Worm (Caenorhabditis elegans) whole organism, young adult: Measurements from ENCODE around the gene ref-1.

Experiments
- C17E4.6 ChIP-seq: fragments of 200-800 bp; sonication (Bioruptor generic); IDR thresholded peaks from 2 replicates; pipeline ENCODE4 v1.3.6; 2022; ENCODE audit warnings: missing genetic modification reagents, missing genetic modification characterization, missing compliant biosample characterization
- F23B12.7 ChIP-seq: sonication (generic microtip); optimal IDR thresholded peaks from 2 replicates; lab custom pipeline; 2017; ENCODE audit warnings: missing genetic modification characterization, mild to moderate bottlenecking, missing compliant biosample characterization, antibody characterized with exemption, moderate library complexity; ENCODE audit not compliant: insufficient read depth
- F37B4.10 ChIP-seq: fragments of 200-800 bp; sonication (Bioruptor generic); IDR thresholded peaks from 2 replicates; pipeline ENCODE4 v1.3.6; 2022; ENCODE audit warnings: missing genetic modification characterization, missing compliant biosample characterization
- F52B5.7 ChIP-seq: sonication (generic microtip); optimal IDR thresholded peaks from 2 replicates; lab custom pipeline; 2016; ENCODE audit warnings: mild to moderate bottlenecking, missing genetic modification characterization, missing compliant biosample characterization
- Y53F4B.3 ChIP-seq: fragments of 200-800 bp; sonication (Bioruptor generic); IDR thresholded peaks from 2 replicates; pipeline ENCODE4 v1.3.6; 2022; ENCODE audit warnings: missing genetic modification reagents, missing genetic modification characterization, missing compliant biosample characterization
- Y95B8A.8 ChIP-seq: fragments of 200-800 bp; sonication (Bioruptor generic); IDR thresholded peaks from 2 replicates; pipeline ENCODE4 v1.3.6; 2022; ENCODE audit warnings: missing genetic modification reagents, missing genetic modification characterization, missing compliant biosample characterization
- ZK185.1 ChIP-seq: sonication (generic microtip); optimal IDR thresholded peaks from 2 replicates; lab custom pipeline; 2016; ENCODE audit warnings: mild to moderate bottlenecking, missing genetic modification characterization, missing compliant biosample characterization; ENCODE audit not compliant: poor library complexity, severe bottlenecking
- atf-7 ChIP-seq: sonication (generic microtip); optimal IDR thresholded peaks from 2 replicates; lab custom pipeline; 2017; ENCODE audit warnings: mild to moderate bottlenecking, missing genetic modification characterization, missing compliant biosample characterization
- attf-3 ChIP-seq: fragments of 200-800 bp; sonication (Bioruptor generic); conservative IDR thresholded peaks from 2 replicates; pipeline ENCODE4 v1.3.6; 2022; ENCODE audit warnings: missing genetic modification reagents, missing genetic modification characterization, missing compliant biosample characterization
- attf-6 ChIP-seq: fragments of 200-800 bp; sonication (Bioruptor generic); IDR thresholded peaks from 2 replicates; pipeline ENCODE4 v1.3.6; 2022; ENCODE audit warnings: missing genetic modification reagents, missing genetic modification characterization, missing compliant biosample characterization
- bed-2 ChIP-seq: fragments of 200-800 bp; sonication (Bioruptor generic); IDR thresholded peaks from 2 replicates; pipeline ENCODE4 v1.3.6; 2022; ENCODE audit warnings: missing genetic modification reagents, missing genetic modification characterization, missing compliant biosample characterization
- ceh-27 ChIP-seq: fragments of 200-800 bp; sonication (Bioruptor generic); optimal IDR thresholded peaks from 2 replicates; lab custom pipeline; 2018; ENCODE audit warnings: mild to moderate bottlenecking, missing genetic modification characterization, moderate library complexity, missing compliant biosample characterization
- ceh-40 ChIP-seq: fragments of 200-800 bp; sonication (Bioruptor generic); IDR thresholded peaks from 2 replicates; pipeline ENCODE4 v1.3.6; 2022; ENCODE audit warnings: missing genetic modification characterization, missing compliant biosample characterization
- ceh-91 ChIP-seq: fragments of 200-800 bp; sonication (Bioruptor generic); IDR thresholded peaks from 2 replicates; pipeline ENCODE4 v1.3.6; 2022; ENCODE audit warnings: missing genetic modification reagents, missing genetic modification characterization, missing compliant biosample characterization
- chd-7 ChIP-seq: sonication (generic microtip); optimal IDR thresholded peaks from 2 replicates; lab custom pipeline; 2016; ENCODE audit warnings: mild to moderate bottlenecking, missing genetic modification characterization, moderate library complexity, missing compliant biosample characterization
- die-1 ChIP-seq: sonication (generic microtip); optimal IDR thresholded peaks from 2 replicates; lab custom pipeline; 2016; ENCODE audit warnings: missing genotype, mild to moderate bottlenecking, missing genetic modification characterization, missing compliant biosample characterization
- egl-44 ChIP-seq: fragments of 200-800 bp; sonication (Bioruptor generic); IDR thresholded peaks from 2 replicates; pipeline ENCODE4 v1.3.6; 2022; ENCODE audit warnings: missing genetic modification reagents, missing genetic modification characterization, missing compliant biosample characterization
- ets-4 ChIP-seq: fragments of 200-800 bp; sonication (Bioruptor generic); optimal IDR thresholded peaks from 2 replicates; lab custom pipeline; 2018; ENCODE audit warnings: mild to moderate bottlenecking, missing genetic modification characterization, missing compliant biosample characterization
- fkh-3 ChIP-seq: sonication (generic microtip); optimal IDR thresholded peaks from 2 replicates; lab custom pipeline; 2016; ENCODE audit warnings: mild to moderate bottlenecking, missing genetic modification characterization, missing compliant biosample characterization
- gei-17 ChIP-seq: fragments of 200-800 bp; sonication (Bioruptor generic); optimal IDR thresholded peaks from 2 replicates; lab custom pipeline; 2018; ENCODE audit warnings: mild to moderate bottlenecking, missing genetic modification characterization, missing compliant biosample characterization
- lag-1 ChIP-seq: fragments of 200-800 bp; sonication (Bioruptor generic); IDR thresholded peaks from 2 replicates; pipeline ENCODE4 v1.3.6; 2022; ENCODE audit warnings: missing genetic modification reagents, missing genetic modification characterization, missing compliant biosample characterization
- lin-40 ChIP-seq: sonication (generic microtip); optimal IDR thresholded peaks from 2 replicates; lab custom pipeline; 2016; ENCODE audit warnings: missing genetic modification characterization, mild to moderate bottlenecking, missing compliant biosample characterization, missing genotype, missing genetic modification reagents
- lin-54 ChIP-seq: fragments of 200-800 bp; sonication (Bioruptor generic); optimal IDR thresholded peaks from 2 replicates; lab custom pipeline; 2018; ENCODE audit warnings: mild to moderate bottlenecking, missing genetic modification characterization, missing compliant biosample characterization
- lir-1 ChIP-seq: fragments of 200-800 bp; sonication (Bioruptor generic); conservative IDR thresholded peaks from 2 replicates; pipeline ENCODE4 v1.3.6; 2022; ENCODE audit warnings: missing genetic modification reagents, missing genetic modification characterization, missing compliant biosample characterization
- lsl-1 ChIP-seq: fragments of 200-800 bp; sonication (Bioruptor generic); optimal IDR thresholded peaks from 2 replicates; lab custom pipeline; 2018; ENCODE audit warnings: mild to moderate bottlenecking, missing genetic modification characterization, moderate library complexity, missing compliant biosample characterization
- mcd-1 ChIP-seq: fragments of 200-800 bp; sonication (Bioruptor generic); IDR thresholded peaks from 2 replicates; pipeline ENCODE4 v1.3.6; 2022; ENCODE audit warnings: missing genetic modification reagents, missing genetic modification characterization, missing compliant biosample characterization
- mel-28 ChIP-seq: sonication (generic microtip); optimal IDR thresholded peaks from 2 replicates; lab custom pipeline; 2016; ENCODE audit warnings: borderline replicate concordance, mild to moderate bottlenecking, missing genetic modification characterization, missing compliant biosample characterization
- mes-4 ChIP-seq: sonication (generic microtip); optimal IDR thresholded peaks from 2 replicates; lab custom pipeline; 2016; ENCODE audit warnings: missing genotype, missing genetic modification characterization, missing compliant biosample characterization
- nfyb-1 ChIP-seq: fragments of 200-800 bp; sonication (Bioruptor generic); IDR thresholded peaks from 2 replicates; pipeline ENCODE4 v1.3.6; 2022; ENCODE audit warnings: missing genetic modification reagents, missing genetic modification characterization, missing compliant biosample characterization
- nhr-179 ChIP-seq: sonication (generic microtip); optimal IDR thresholded peaks from 2 replicates; lab custom pipeline; 2016; ENCODE audit warnings: mild to moderate bottlenecking, missing genetic modification characterization, missing compliant biosample characterization
- nhr-80 ChIP-seq: sonication (generic microtip); optimal IDR thresholded peaks from 2 replicates; lab custom pipeline; 2016; ENCODE audit warnings: missing genetic modification characterization, missing compliant biosample characterization
- pha-4 ChIP-seq: fragments of 150-350 bp; sonication (generic microtip); optimal IDR thresholded peaks from 2 replicates; lab custom pipeline; 2014; ENCODE audit warnings: missing biosample characterization, missing genetic modification reagents, missing genetic modification characterization
- rcor-1 ChIP-seq: fragments of 200-800 bp; sonication (Bioruptor generic); IDR thresholded peaks from 2 replicates; pipeline ENCODE4 v1.3.6; 2022; ENCODE audit warnings: missing genetic modification reagents, missing genetic modification characterization, missing compliant biosample characterization
- rec-8 ChIP-seq, 2 experiments: sonication (generic microtip); optimal IDR thresholded peaks; 2 replicates each; lab custom pipeline; 2016; ENCODE audit warnings: mild to moderate bottlenecking in 2 of 2, missing genetic modification characterization in 2 of 2, missing genetic modification reagents in 2 of 2, missing genotype in 2 of 2, missing biosample characterization in 1 of 2, missing compliant biosample characterization in 1 of 2, moderate library complexity in 1 of 2
- sea-2 ChIP-seq: fragments of 200-800 bp; sonication (Bioruptor generic); IDR thresholded peaks from 2 replicates; pipeline ENCODE4 v1.3.6; 2022; ENCODE audit warnings: missing genetic modification characterization, missing compliant biosample characterization
- snpc-3.4 ChIP-seq: sonication (generic microtip); optimal IDR thresholded peaks from 2 replicates; lab custom pipeline; 2017; ENCODE audit warnings: missing genetic modification characterization, mild to moderate bottlenecking, missing compliant biosample characterization, antibody characterized with exemption, moderate library complexity, missing genotype, missing genetic modification reagents
- sptf-2 ChIP-seq: fragments of 200-800 bp; sonication (Bioruptor generic); optimal IDR thresholded peaks from 2 replicates; lab custom pipeline; 2018; ENCODE audit warnings: mild to moderate bottlenecking, missing genetic modification characterization, missing compliant biosample characterization
- tlf-1 ChIP-seq: fragments of 200-800 bp; sonication (Bioruptor generic); optimal IDR thresholded peaks from 2 replicates; lab custom pipeline; 2018; ENCODE audit warnings: mild to moderate bottlenecking, missing genetic modification characterization, missing compliant biosample characterization
- zfh-2 ChIP-seq: fragments of 200-800 bp; sonication (Bioruptor generic); conservative IDR thresholded peaks from 2 replicates; pipeline ENCODE4 v1.3.6; 2022; ENCODE audit warnings: missing genetic modification reagents, missing genetic modification characterization, missing compliant biosample characterization
- zim-3 ChIP-seq: sonication (generic microtip); optimal IDR thresholded peaks from 2 replicates; lab custom pipeline; 2017; ENCODE audit warnings: mild to moderate bottlenecking, missing genetic modification characterization, moderate library complexity, missing compliant biosample characterization
- ztf-22 ChIP-seq: fragments of 200-800 bp; sonication (Bioruptor generic); optimal IDR thresholded peaks from 2 replicates; lab custom pipeline; 2018; ENCODE audit warnings: mild to moderate bottlenecking, missing genetic modification characterization, moderate library complexity, missing compliant biosample characterization
- ztf-25 ChIP-seq: fragments of 200-800 bp; sonication (Bioruptor generic); IDR thresholded peaks from 2 replicates; pipeline ENCODE4 v1.3.6; 2022; ENCODE audit warnings: missing genetic modification reagents, missing genetic modification characterization, missing compliant biosample characterization
- ztf-3 ChIP-seq: fragments of 200-800 bp; sonication (Bioruptor generic); optimal IDR thresholded peaks from 2 replicates; lab custom pipeline; 2018; ENCODE audit warnings: mild to moderate bottlenecking, missing genetic modification characterization, missing compliant biosample characterization

The ref-1 gene

ce11 chrII:10248355-10249041 lies 30.2 kb downstream of the ref-1 start, which contains the start of gene atad-3 (continued):
- TF ChIP-seq tlf-1 (GFP tag; lab: Kevin White, UChicago), result peak; percentile 65
- peak; percentile 98 for TF ChIP-seq ztf-25 (GFP tag; lab: Robert Waterston, UW)
- TF ChIP-seq gei-17 (GFP tag; lab: Kevin White, UChicago), result no peak
- TF ChIP-seq ZK185.1 (tag; lab: Kevin White, UChicago), result peak; percentile 86
- TF ChIP-seq ceh-40 (GFP tag; lab: Robert Waterston, UW), result peak; percentile 78; the same call in 1 of the 2 replicates
- TF ChIP-seq fkh-3 (tag; lab: Kevin White, UChicago), result no peak
- peak; percentile 66 for TF ChIP-seq zim-3 (tag; lab: Kevin White, UChicago)
- TF ChIP-seq lag-1 (GFP tag; lab: Robert Waterston, UW), result 0 out of 2 replicates have a peak, but pooled peaks have one; percentile 68
- TF ChIP-seq mel-28, result no peak
- peak; percentile 85 for TF ChIP-seq egl-44 (GFP tag; lab: Robert Waterston, UW)
- TF ChIP-seq ets-4 (GFP tag; lab: Kevin White, UChicago), result no peak
- 0 out of 2 replicates have a peak, but pooled peaks have one; percentile 22 for TF ChIP-seq sea-2 (GFP tag; lab: Robert Waterston, UW)
- TF ChIP-seq F23B12.7 (tag; lab: Kevin White, UChicago), result peak; percentile 34
- 0 out of 2 replicates have a peak, but pooled peaks have one; percentile 70 for TF ChIP-seq F37B4.10 (GFP tag; lab: Robert Waterston, UW)
- TF ChIP-seq F52B5.7, result no peak
- no peak for TF ChIP-seq pha-4 (tag; lab: Kevin White, UChicago)
- no peak for TF ChIP-seq die-1
- TF ChIP-seq Y53F4B.3 (GFP tag; lab: Robert Waterston, UW), result peak; percentile 90
- TF ChIP-seq nfyb-1 (GFP tag; lab: Robert Waterston, UW), result peak; percentile 95
- TF ChIP-seq rec-8 (tag; optimal IDR thresholded peaks at IDR 0.05; lab: Kevin White, UChicago), result peak; percentile 23 to 49
- peak; percentile 94 for TF ChIP-seq ceh-27 (GFP tag; lab: Kevin White, UChicago)
- TF ChIP-seq rcor-1, result peak; percentile 97
- no peak for TF ChIP-seq nhr-179
- peak; percentile 93 for TF ChIP-seq lir-1 (GFP tag; lab: Robert Waterston, UW)
- peak; percentile 66 for TF ChIP-seq lsl-1 (GFP tag; lab: Kevin White, UChicago)
- TF ChIP-seq mcd-1 (GFP tag; lab: Robert Waterston, UW), result peak; percentile 95
- peak; percentile 49 for TF ChIP-seq ztf-22 (GFP tag; lab: Kevin White, UChicago)
- TF ChIP-seq lin-54 (GFP tag; lab: Kevin White, UChicago), result peak; percentile 90
- peak; percentile 63; the same call in 1 of the 2 replicates for TF ChIP-seq attf-6 (GFP tag; lab: Robert Waterston, UW)
- TF ChIP-seq nhr-80 (tag; lab: Kevin White, UChicago), result peak; percentile 63

DNA sequence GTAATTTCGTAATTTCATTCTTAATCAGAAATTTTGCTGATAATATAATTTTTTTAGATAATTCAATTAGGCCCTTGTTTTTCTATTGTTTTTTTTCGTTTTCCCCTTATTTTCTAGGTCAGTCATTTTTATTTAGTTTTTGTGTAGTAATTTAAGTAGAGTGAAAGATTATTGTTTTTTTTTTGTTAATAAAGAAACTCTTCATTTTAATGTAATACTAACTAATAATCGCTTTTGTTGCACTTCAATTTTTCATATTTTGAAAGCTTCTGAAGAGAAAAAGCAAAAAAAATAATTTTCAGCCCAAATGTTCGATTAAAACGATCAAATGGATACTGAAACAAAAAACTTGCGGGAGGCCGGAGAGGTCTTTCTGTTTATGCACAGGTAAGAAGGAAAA lies 32.7 kb downstream of the ref-1 start, which contains the start of gene F54B3.1:
F54B3.1 (plus strand) TSS at position 301 of the 400 bp plus-strand sequence.
- TF ChIP-seq snpc-3.4 (tag; lab: Kevin White, UChicago) (peak; percentile 6), bed-2 (GFP tag; lab: Robert Waterston, UW) (no peak), ztf-22 (GFP tag; lab: Kevin White, UChicago) (no peak), attf-3 (GFP tag; lab: Robert Waterston, UW) (no peak), mes-4 (no peak), lag-1 (GFP tag; lab: Robert Waterston, UW) (no peak)

- TF ChIP-seq C17E4.6 (GFP tag; lab: Robert Waterston, UW) (no peak), ceh-91 (GFP tag; lab: Robert Waterston, UW) (no peak), Y95B8A.8 (GFP tag; lab: Robert Waterston, UW) (no peak), zfh-2 (GFP tag; lab: Robert Waterston, UW) (no peak), chd-7 (tag; lab: Kevin White, UChicago) (no peak), lin-54 (GFP tag; lab: Kevin White, UChicago) (no peak), sptf-2 (GFP tag; lab: Kevin White, UChicago) (no peak), lin-40 (no peak), atf-7 (no peak), ztf-3 (GFP tag; lab: Kevin White, UChicago) (no peak), nhr-80 (tag; lab: Kevin White, UChicago) (no peak)
Measured at ce11 chrII:10252048-10252447, 33.8 kb downstream of the ref-1 start.
